Worm (Caenorhabditis elegans) whole organism, young adult: ENCODE results near the gene Y43F8B.25.

Experiments
- B0019.2 ChIP-seq: fragments of 200-800 bp; sonication (Bioruptor generic); conservative IDR thresholded peaks from 2 replicates; pipeline ENCODE4 v1.3.6; 2022; ENCODE audit warnings: missing genetic modification reagents, missing genetic modification characterization, missing compliant biosample characterization
- B0035.1 ChIP-seq: sonication (generic microtip); optimal IDR thresholded peaks from 2 replicates; lab custom pipeline; 2016; ENCODE audit warnings: missing genetic modification characterization, mild to moderate bottlenecking, missing compliant biosample characterization, missing genotype, missing genetic modification reagents
- C06A6.2 ChIP-seq: fragments of 200-800 bp; sonication (Bioruptor generic); conservative IDR thresholded peaks from 2 replicates; pipeline ENCODE4 v1.3.6; 2022; ENCODE audit warnings: missing genetic modification characterization, missing compliant biosample characterization
- D2030.7 ChIP-seq: fragments of 200-800 bp; sonication (Bioruptor generic); IDR thresholded peaks from 2 replicates; pipeline ENCODE4 v1.3.6; 2022; ENCODE audit warnings: missing genetic modification reagents, missing genetic modification characterization, missing compliant biosample characterization
- F22D6.2 ChIP-seq: sonication (generic microtip); optimal IDR thresholded peaks from 2 replicates; lab custom pipeline; 2016; ENCODE audit warnings: mild to moderate bottlenecking, missing genetic modification characterization, missing compliant biosample characterization
- F37B4.10 ChIP-seq: fragments of 200-800 bp; sonication (Bioruptor generic); IDR thresholded peaks from 2 replicates; pipeline ENCODE4 v1.3.6; 2022; ENCODE audit warnings: missing genetic modification characterization, missing compliant biosample characterization
- F49E8.2 ChIP-seq: sonication (generic microtip); optimal IDR thresholded peaks from 3 replicates; lab custom pipeline; 2017; ENCODE audit warnings: missing genetic modification characterization, mild to moderate bottlenecking, missing compliant biosample characterization, antibody characterized with exemption, moderate library complexity; ENCODE audit not compliant: insufficient read depth
- F55B11.4 ChIP-seq: sonication (generic microtip); optimal IDR thresholded peaks from 2 replicates; lab custom pipeline; 2016; ENCODE audit warnings: missing compliant biosample characterization, missing genetic modification characterization, borderline replicate concordance; ENCODE audit not compliant: insufficient read depth
- F57A8.1 ChIP-seq: fragments of 200-800 bp; sonication (Bioruptor generic); optimal IDR thresholded peaks from 2 replicates; lab custom pipeline; 2018; ENCODE audit warnings: mild to moderate bottlenecking, missing genetic modification characterization, moderate library complexity, missing compliant biosample characterization
- K12H6.12 ChIP-seq: fragments of 200-800 bp; sonication (Bioruptor generic); optimal IDR thresholded peaks from 2 replicates; lab custom pipeline; 2018; ENCODE audit warnings: mild to moderate bottlenecking, missing genetic modification characterization, missing compliant biosample characterization
- T07F8.4 ChIP-seq: sonication (generic microtip); optimal IDR thresholded peaks from 2 replicates; lab custom pipeline; 2016; ENCODE audit warnings: mild to moderate bottlenecking, missing genetic modification characterization, moderate library complexity, missing compliant biosample characterization
- Y95B8A.8 ChIP-seq: fragments of 200-800 bp; sonication (Bioruptor generic); IDR thresholded peaks from 2 replicates; pipeline ENCODE4 v1.3.6; 2022; ENCODE audit warnings: missing genetic modification reagents, missing genetic modification characterization, missing compliant biosample characterization
- atf-7 ChIP-seq: sonication (generic microtip); optimal IDR thresholded peaks from 2 replicates; lab custom pipeline; 2017; ENCODE audit warnings: mild to moderate bottlenecking, missing genetic modification characterization, missing compliant biosample characterization
- attf-5 ChIP-seq: fragments of 200-800 bp; sonication (Bioruptor generic); optimal IDR thresholded peaks from 2 replicates; lab custom pipeline; 2018; ENCODE audit warnings: mild to moderate bottlenecking, missing genetic modification characterization, missing compliant biosample characterization
- bed-1 ChIP-seq: fragments of 200-800 bp; sonication (Bioruptor generic); IDR thresholded peaks from 2 replicates; pipeline ENCODE4 v1.3.6; 2022; ENCODE audit warnings: missing genetic modification reagents, missing genetic modification characterization, missing compliant biosample characterization
- bed-2 ChIP-seq: fragments of 200-800 bp; sonication (Bioruptor generic); IDR thresholded peaks from 2 replicates; pipeline ENCODE4 v1.3.6; 2022; ENCODE audit warnings: missing genetic modification reagents, missing genetic modification characterization, missing compliant biosample characterization
- cebp-2 ChIP-seq: fragments of 200-800 bp; sonication (Bioruptor generic); IDR thresholded peaks from 2 replicates; pipeline ENCODE4 v1.3.6; 2022; ENCODE audit warnings: missing genetic modification characterization, missing compliant biosample characterization
- ceh-40 ChIP-seq: fragments of 200-800 bp; sonication (Bioruptor generic); IDR thresholded peaks from 2 replicates; pipeline ENCODE4 v1.3.6; 2022; ENCODE audit warnings: missing genetic modification characterization, missing compliant biosample characterization
- ceh-58 ChIP-seq: fragments of 200-800 bp; sonication (Bioruptor generic); IDR thresholded peaks from 2 replicates; pipeline ENCODE4 v1.3.6; 2022; ENCODE audit warnings: missing genetic modification characterization, missing compliant biosample characterization
- ceh-79 ChIP-seq: sonication (generic microtip); optimal IDR thresholded peaks from 2 replicates; lab custom pipeline; 2017; ENCODE audit warnings: mild to moderate bottlenecking, missing genetic modification characterization, missing compliant biosample characterization
- die-1 ChIP-seq: sonication (generic microtip); optimal IDR thresholded peaks from 2 replicates; lab custom pipeline; 2016; ENCODE audit warnings: missing genotype, mild to moderate bottlenecking, missing genetic modification characterization, missing compliant biosample characterization
- dox-1 ChIP-seq: fragments of 200-800 bp; sonication (Bioruptor generic); IDR thresholded peaks from 2 replicates; pipeline ENCODE4 v1.3.6; 2022; ENCODE audit warnings: missing genetic modification reagents, missing genetic modification characterization, missing compliant biosample characterization
- ekl-4 ChIP-seq: fragments of 200-800 bp; sonication (Bioruptor generic); IDR thresholded peaks from 2 replicates; pipeline ENCODE4 v1.3.6; 2022; ENCODE audit warnings: missing genetic modification reagents, missing genetic modification characterization, missing compliant biosample characterization
- ets-4 ChIP-seq: fragments of 200-800 bp; sonication (Bioruptor generic); optimal IDR thresholded peaks from 2 replicates; lab custom pipeline; 2018; ENCODE audit warnings: mild to moderate bottlenecking, missing genetic modification characterization, missing compliant biosample characterization
- him-1 ChIP-seq: sonication (generic microtip); optimal IDR thresholded peaks from 2 replicates; lab custom pipeline; 2016; ENCODE audit warnings: missing genotype, missing genetic modification reagents, missing genetic modification characterization, missing compliant biosample characterization
- hrde-1 ChIP-seq: sonication (generic microtip); optimal IDR thresholded peaks from 2 replicates; lab custom pipeline; 2016; ENCODE audit warnings: missing genetic modification characterization, mild to moderate bottlenecking, missing compliant biosample characterization, moderate library complexity, missing genotype, missing genetic modification reagents, borderline replicate concordance
- let-526 ChIP-seq: fragments of 200-800 bp; sonication (Bioruptor generic); IDR thresholded peaks from 2 replicates; pipeline ENCODE4 v1.3.6; 2022; ENCODE audit warnings: missing genetic modification reagents, missing genetic modification characterization, missing compliant biosample characterization
- lin-35 ChIP-seq, 3 experiments: fragments of 150-350 bp in 2 of 3; sonication (generic microtip) in 1 of 3; optimal IDR thresholded peaks; 2 replicates each; lab custom pipeline; 2014 to 2018; ENCODE audit warnings: missing biosample characterization in 3 of 3, missing genetic modification characterization in 3 of 3, missing genetic modification reagents in 3 of 3
- madf-3 ChIP-seq: fragments of 200-800 bp; sonication (Bioruptor generic); IDR thresholded peaks from 2 replicates; pipeline ENCODE4 v1.3.6; 2022; ENCODE audit warnings: missing genetic modification reagents, missing genetic modification characterization, missing compliant biosample characterization
- mxl-1 ChIP-seq: sonication (generic microtip); optimal IDR thresholded peaks from 2 replicates; lab custom pipeline; 2016; ENCODE audit warnings: missing genetic modification characterization, missing compliant biosample characterization
- nfya-1 ChIP-seq: sonication (generic microtip); optimal IDR thresholded peaks from 2 replicates; lab custom pipeline; 2017; ENCODE audit warnings: antibody characterized with exemption, missing compliant biosample characterization, missing genetic modification characterization, borderline replicate concordance; ENCODE audit not compliant: insufficient read depth
- nfya-2 ChIP-seq: fragments of 200-800 bp; sonication (Bioruptor generic); IDR thresholded peaks from 2 replicates; pipeline ENCODE4 v1.3.6; 2022; ENCODE audit warnings: missing genetic modification reagents, missing genetic modification characterization, missing compliant biosample characterization
- nhr-27 ChIP-seq: fragments of 200-800 bp; sonication (Bioruptor generic); optimal IDR thresholded peaks from 2 replicates; lab custom pipeline; 2018; ENCODE audit warnings: mild to moderate bottlenecking, missing genetic modification characterization, moderate library complexity, missing compliant biosample characterization
- nhr-90 ChIP-seq: sonication (generic microtip); optimal IDR thresholded peaks from 2 replicates; lab custom pipeline; 2016; ENCODE audit warnings: missing genotype, mild to moderate bottlenecking, missing genetic modification characterization, missing compliant biosample characterization
- pbrm-1 ChIP-seq: fragments of 200-800 bp; sonication (Bioruptor generic); IDR thresholded peaks from 2 replicates; pipeline ENCODE4 v1.3.6; 2022; ENCODE audit warnings: missing genetic modification reagents, missing genetic modification characterization, missing compliant biosample characterization
- rec-8 ChIP-seq, 2 experiments: sonication (generic microtip); optimal IDR thresholded peaks; 2 replicates each; lab custom pipeline; 2016; ENCODE audit warnings: mild to moderate bottlenecking in 2 of 2, missing genetic modification characterization in 2 of 2, missing genetic modification reagents in 2 of 2, missing genotype in 2 of 2, missing biosample characterization in 1 of 2, missing compliant biosample characterization in 1 of 2, moderate library complexity in 1 of 2
- sea-2 ChIP-seq: fragments of 200-800 bp; sonication (Bioruptor generic); IDR thresholded peaks from 2 replicates; pipeline ENCODE4 v1.3.6; 2022; ENCODE audit warnings: missing genetic modification characterization, missing compliant biosample characterization
- sptf-2 ChIP-seq: fragments of 200-800 bp; sonication (Bioruptor generic); optimal IDR thresholded peaks from 2 replicates; lab custom pipeline; 2018; ENCODE audit warnings: mild to moderate bottlenecking, missing genetic modification characterization, missing compliant biosample characterization
- tbp1 ChIP-seq: fragments of 200-800 bp; sonication (Bioruptor generic); optimal IDR thresholded peaks from 2 replicates; lab custom pipeline; 2018; ENCODE audit warnings: mild to moderate bottlenecking, missing genetic modification characterization, missing compliant biosample characterization
- unc-62 ChIP-seq: fragments of 150-350 bp; optimal IDR thresholded peaks from 2 replicates; lab custom pipeline; 2014; ENCODE audit warnings: missing biosample characterization, missing genetic modification reagents, missing genetic modification characterization
- ztf-18 ChIP-seq: sonication (generic microtip); optimal IDR thresholded peaks from 2 replicates; lab custom pipeline; 2016; ENCODE audit warnings: missing genotype, mild to moderate bottlenecking, missing genetic modification characterization, missing compliant biosample characterization
- ztf-22 ChIP-seq: fragments of 200-800 bp; sonication (Bioruptor generic); optimal IDR thresholded peaks from 2 replicates; lab custom pipeline; 2018; ENCODE audit warnings: mild to moderate bottlenecking, missing genetic modification characterization, moderate library complexity, missing compliant biosample characterization
- ztf-25 ChIP-seq: fragments of 200-800 bp; sonication (Bioruptor generic); IDR thresholded peaks from 2 replicates; pipeline ENCODE4 v1.3.6; 2022; ENCODE audit warnings: missing genetic modification reagents, missing genetic modification characterization, missing compliant biosample characterization

Gene Y43F8B.25

DNA sequence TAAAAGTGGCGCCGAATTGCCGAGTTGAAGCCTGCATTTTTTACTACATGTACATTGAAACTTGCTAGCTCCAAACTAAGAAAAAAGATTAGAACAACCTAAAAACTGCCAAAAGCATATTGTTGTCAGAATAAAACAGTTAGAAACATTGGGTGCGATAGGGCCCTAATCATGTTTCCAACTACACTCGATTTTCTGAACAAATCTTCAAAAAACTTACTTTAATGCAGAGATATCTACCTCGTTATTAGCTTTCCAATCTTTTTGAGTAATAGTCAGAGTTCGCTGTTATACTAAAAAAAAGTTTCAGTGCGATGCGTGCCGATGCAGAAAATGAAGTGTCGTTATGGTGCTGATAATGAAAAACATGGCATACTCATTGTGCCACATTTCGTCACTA, 7.1 kb upstream of the Y43F8B.25 start, which contains the start of the genes Y43F8B.13 and Y43F8B.14:
TSS of gene Y43F8B.13 (plus strand) at position 301 of the 400 bp plus-strand sequence.
TSS of gene Y43F8B.14 (minus strand) at position 322 of the 400 bp plus-strand sequence.
- TF ChIP-seq unc-62 (no peak), sptf-2 (no peak), dox-1 (GFP tag; lab: Robert Waterston, UW) (no peak), pbrm-1 (GFP tag; lab: Robert Waterston, UW) (no peak), K12H6.12 (tag; lab: Kevin White, UChicago) (no peak), rec-8 (tag; optimal IDR thresholded peaks at IDR 0.05; lab: Kevin White, UChicago) (no peak), atf-7 (tag; lab: Kevin White, UChicago) (no peak), ceh-79 (no peak), T07F8.4 (tag; lab: Kevin White, UChicago) (no peak), attf-5 (no peak), ztf-25 (GFP tag; lab: Robert Waterston, UW) (no peak)

- TF ChIP-seq ztf-22 (GFP tag; lab: Kevin White, UChicago) (no peak), F37B4.10 (no peak), sea-2 (GFP tag; lab: Robert Waterston, UW) (no peak), F57A8.1 (GFP tag; lab: Kevin White, UChicago) (no peak), mxl-1 (tag; lab: Kevin White, UChicago) (no peak), K12H6.12 (tag; lab: Kevin White, UChicago) (no peak), nhr-90 (tag; lab: Kevin White, UChicago) (no peak), ekl-4 (GFP tag; lab: Robert Waterston, UW) (no peak), hrde-1 (tag; lab: Kevin White, UChicago) (no peak), cebp-2 (GFP tag; lab: Robert Waterston, UW) (no peak), tbp1 (GFP tag; lab: Kevin White, UChicago) (no peak), F22D6.2 (tag; lab: Kevin White, UChicago) (no peak), ztf-18 (tag; lab: Kevin White, UChicago) (no peak), F55B11.4 (no peak), madf-3 (GFP tag; lab: Robert Waterston, UW) (no peak), die-1 (tag; lab: Kevin White, UChicago) (no peak), ceh-79 (no peak), him-1 (tag; lab: Kevin White, UChicago) (no peak), ceh-40 (GFP tag; lab: Robert Waterston, UW) (no peak)
Observed at ce11 chrV:19457120-19457519, 5.6 kb upstream of the Y43F8B.25 start, which contains the start of gene Y43F8B.24. Gene Y43F8B.24, plus strand, starts transcription at chrV:19457420.

DNA sequence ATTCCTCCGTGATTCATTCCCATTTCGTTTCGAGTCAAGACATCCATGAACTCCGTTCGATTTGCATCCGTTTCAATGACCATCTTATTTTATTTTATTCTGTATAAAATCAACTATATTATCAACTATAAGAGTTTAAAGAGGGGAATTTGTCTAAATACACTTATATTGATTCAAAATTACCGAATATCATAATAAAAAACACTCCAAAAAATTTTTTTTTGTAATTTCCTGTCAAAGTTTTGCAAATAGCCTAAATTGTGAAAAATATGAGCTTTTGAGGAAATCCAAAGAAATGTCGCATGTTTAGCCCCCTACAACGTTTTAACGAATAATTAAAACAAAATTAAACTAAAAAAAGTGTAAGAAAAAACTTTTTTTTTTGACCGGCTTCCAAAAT, 692 bp upstream of the Y43F8B.25 start, which contains the start of gene Y43F8B.15:
TSS of gene Y43F8B.15 (minus strand) at position 101 of the 400 bp plus-strand sequence.
- TF ChIP-seq lin-35 (GFP tag; optimal IDR thresholded peaks at IDR 0.05; lab: Kevin White, UChicago) (no peak), tbp1 (GFP tag; lab: Kevin White, UChicago) (no peak), F49E8.2 (tag; lab: Kevin White, UChicago) (no peak), nhr-27 (no peak), B0035.1 (tag; lab: Kevin White, UChicago) (no peak), C06A6.2 (GFP tag; lab: Robert Waterston, UW) (no peak), K12H6.12 (tag; lab: Kevin White, UChicago) (no peak), ekl-4 (GFP tag; lab: Robert Waterston, UW) (no peak), ceh-58 (GFP tag; lab: Robert Waterston, UW) (no peak), nfya-2 (no peak), D2030.7 (no peak), let-526 (GFP tag; lab: Robert Waterston, UW) (no peak), ets-4 (GFP tag; lab: Kevin White, UChicago) (no peak), bed-1 (no peak), nfya-1 (tag; lab: Kevin White, UChicago) (no peak), B0019.2 (GFP tag; lab: Robert Waterston, UW) (no peak), ceh-40 (GFP tag; lab: Robert Waterston, UW) (no peak), Y95B8A.8 (GFP tag; lab: Robert Waterston, UW) (no peak), bed-2 (no peak)
